Worm (Caenorhabditis elegans) whole organism, L2 larva: Measurements from ENCODE around the gene F26D2.14.

Source experiments
- C34F6.9 ChIP-seq: fragments of 150-350 bp; optimal IDR thresholded peaks from 2 replicates; lab custom pipeline; 2014; ENCODE audit warnings: missing biosample characterization, missing genetic modification characterization
- F13H6.1 ChIP-seq: sonication (generic microtip); optimal IDR thresholded peaks from 2 replicates; lab custom pipeline; 2016; ENCODE audit warnings: missing genetic modification characterization, missing compliant biosample characterization
- R02D3.7 ChIP-seq: fragments of 150-350 bp; optimal IDR thresholded peaks from 2 replicates; lab custom pipeline; 2014; ENCODE audit warnings: missing biosample characterization, missing genetic modification characterization
- Y55F3AM.14 ChIP-seq: fragments of 200-800 bp; sonication (Bioruptor generic); optimal IDR thresholded peaks from 2 replicates; lab custom pipeline; 2018; ENCODE audit warnings: mild to moderate bottlenecking, missing genetic modification characterization, missing compliant biosample characterization
- ZK546.5 ChIP-seq: sonication (generic microtip); optimal IDR thresholded peaks from 2 replicates; lab custom pipeline; 2017; ENCODE audit warnings: missing biosample characterization, missing genetic modification characterization
- alr-1 ChIP-seq: fragments of 150-350 bp; optimal IDR thresholded peaks from 2 replicates; lab custom pipeline; 2014; ENCODE audit warnings: missing biosample characterization, missing genetic modification characterization
- aly-2 ChIP-seq: fragments of 150-350 bp; optimal IDR thresholded peaks from 2 replicates; lab custom pipeline; 2014; ENCODE audit warnings: missing biosample characterization, missing genetic modification characterization
- ama-1 ChIP-seq: fragments of 150-350 bp; optimal IDR thresholded peaks from 2 replicates; lab custom pipeline; 2018; ENCODE audit warnings: inconsistent platforms
- blmp-1 ChIP-seq: sonication (generic microtip); optimal IDR thresholded peaks from 2 replicates; lab custom pipeline; 2017; ENCODE audit warnings: missing genetic modification characterization, mild to moderate bottlenecking, missing compliant biosample characterization, antibody characterized with exemption, moderate library complexity; ENCODE audit not compliant: insufficient read depth
- ceh-16 ChIP-seq: fragments of 150-350 bp; optimal IDR thresholded peaks from 2 replicates; lab custom pipeline; 2014; ENCODE audit warnings: missing biosample characterization, missing genetic modification characterization
- ceh-82 ChIP-seq: fragments of 150-350 bp; optimal IDR thresholded peaks from 2 replicates; lab custom pipeline; 2014; ENCODE audit warnings: missing biosample characterization, missing genetic modification characterization
- crh-2 ChIP-seq: sonication (generic microtip); optimal IDR thresholded peaks from 2 replicates; lab custom pipeline; 2017; ENCODE audit warnings: missing biosample characterization, missing genetic modification characterization
- dmd-4 ChIP-seq: sonication (generic microtip); optimal IDR thresholded peaks from 2 replicates; lab custom pipeline; 2017; ENCODE audit warnings: missing biosample characterization, missing genetic modification characterization
- egl-27 ChIP-seq: sonication (generic microtip); optimal IDR thresholded peaks from 3 replicates; lab custom pipeline; 2017; ENCODE audit warnings: missing biosample characterization, missing genetic modification reagents, missing genetic modification characterization
- elt-1 ChIP-seq: fragments of 150-350 bp; optimal IDR thresholded peaks from 2 replicates; lab custom pipeline; 2014; ENCODE audit warnings: missing biosample characterization, missing genetic modification characterization
- elt-3 ChIP-seq: sonication (generic microtip); optimal IDR thresholded peaks from 2 replicates; lab custom pipeline; 2017; ENCODE audit warnings: missing biosample characterization, missing genetic modification characterization
- fos-1 ChIP-seq: fragments of 150-350 bp; optimal IDR thresholded peaks from 2 replicates; lab custom pipeline; 2014; ENCODE audit warnings: missing biosample characterization, missing genetic modification characterization
- gmeb-1 ChIP-seq: fragments of 150-350 bp; optimal IDR thresholded peaks from 2 replicates; lab custom pipeline; 2014; ENCODE audit warnings: missing biosample characterization, missing genetic modification characterization
- lin-11 ChIP-seq: fragments of 150-350 bp; sonication (generic microtip); optimal IDR thresholded peaks from 2 replicates; lab custom pipeline; 2014; ENCODE audit warnings: missing biosample characterization, missing genetic modification characterization, inconsistent platforms, mixed read lengths
- lin-13 ChIP-seq: fragments of 150-350 bp; optimal IDR thresholded peaks from 2 replicates; lab custom pipeline; 2014; ENCODE audit warnings: missing biosample characterization, missing genetic modification reagents, missing genetic modification characterization
- lin-39 ChIP-seq: fragments of 150-350 bp; optimal IDR thresholded peaks from 2 replicates; lab custom pipeline; 2014; ENCODE audit warnings: missing biosample characterization, missing genetic modification reagents, missing genetic modification characterization
- lsy-2 ChIP-seq, 2 experiments: fragments of 150-350 bp in 1 of 2; sonication (generic microtip) in 1 of 2; optimal IDR thresholded peaks; 2 replicates each; lab custom pipeline; 2014 to 2017; ENCODE audit warnings: missing biosample characterization in 2 of 2, missing genetic modification characterization in 2 of 2
- mab-5 ChIP-seq: fragments of 150-350 bp; optimal IDR thresholded peaks from 2 replicates; lab custom pipeline; 2014; ENCODE audit warnings: missing biosample characterization, missing genetic modification characterization
- mbf-1 ChIP-seq: sonication (generic microtip); optimal IDR thresholded peaks from 2 replicates; lab custom pipeline; 2017; ENCODE audit warnings: missing biosample characterization, missing genetic modification characterization
- mdl-1 ChIP-seq, 2 experiments: fragments of 150-350 bp in 1 of 2; sonication (generic microtip) in 1 of 2; optimal IDR thresholded peaks; 2 replicates each; lab custom pipeline; 2017; ENCODE audit warnings: missing biosample characterization in 2 of 2, missing genetic modification characterization in 2 of 2
- nhr-10 ChIP-seq: sonication (generic microtip); optimal IDR thresholded peaks from 2 replicates; lab custom pipeline; 2017; ENCODE audit warnings: missing biosample characterization, missing genetic modification characterization
- nhr-11 ChIP-seq: fragments of 150-350 bp; optimal IDR thresholded peaks from 2 replicates; lab custom pipeline; 2014; ENCODE audit warnings: missing biosample characterization, missing genetic modification characterization
- nhr-12 ChIP-seq: fragments of 150-350 bp; optimal IDR thresholded peaks from 2 replicates; lab custom pipeline; 2014; ENCODE audit warnings: missing biosample characterization, missing genetic modification characterization
- nhr-129 ChIP-seq: fragments of 150-350 bp; optimal IDR thresholded peaks from 2 replicates; lab custom pipeline; 2014; ENCODE audit warnings: missing biosample characterization, missing genetic modification characterization
- nhr-21 ChIP-seq: fragments of 150-350 bp; optimal IDR thresholded peaks from 2 replicates; lab custom pipeline; 2014; ENCODE audit warnings: missing biosample characterization, missing genetic modification characterization
- nhr-23 ChIP-seq: fragments of 150-350 bp; optimal IDR thresholded peaks from 2 replicates; lab custom pipeline; 2014; ENCODE audit warnings: missing biosample characterization, missing genetic modification reagents, missing genetic modification characterization
- nhr-237 ChIP-seq: fragments of 150-350 bp; optimal IDR thresholded peaks from 2 replicates; lab custom pipeline; 2014; ENCODE audit warnings: missing biosample characterization, missing genetic modification characterization
- nhr-25 ChIP-seq: fragments of 150-350 bp; sonication (generic microtip); optimal IDR thresholded peaks from 3 replicates; lab custom pipeline; 2014; ENCODE audit warnings: missing biosample characterization, missing genetic modification characterization
- nhr-6 ChIP-seq: fragments of 150-350 bp; optimal IDR thresholded peaks from 2 replicates; lab custom pipeline; 2014; ENCODE audit warnings: missing biosample characterization, missing genetic modification characterization
- nhr-77 ChIP-seq: fragments of 150-350 bp; optimal IDR thresholded peaks from 2 replicates; lab custom pipeline; 2014; ENCODE audit warnings: missing biosample characterization, missing genetic modification characterization
- peb-1 ChIP-seq: fragments of 150-350 bp; optimal IDR thresholded peaks from 2 replicates; lab custom pipeline; 2014; ENCODE audit warnings: missing biosample characterization, missing genetic modification characterization
- sem-4 ChIP-seq: fragments of 150-350 bp; optimal IDR thresholded peaks from 2 replicates; lab custom pipeline; 2014; ENCODE audit warnings: missing biosample characterization, missing genetic modification reagents, missing genetic modification characterization
- skn-1 ChIP-seq: sonication (generic microtip); optimal IDR thresholded peaks from 2 replicates; lab custom pipeline; 2017; ENCODE audit warnings: missing biosample characterization, missing genetic modification characterization
- sma-3 ChIP-seq: sonication (generic microtip); optimal IDR thresholded peaks from 2 replicates; lab custom pipeline; 2016; ENCODE audit warnings: missing genetic modification reagents, missing genetic modification characterization, missing compliant biosample characterization
- sma-9 ChIP-seq, 2 experiments: fragments of 150-350 bp in 1 of 2; sonication (generic microtip) in 1 of 2; optimal IDR thresholded peaks; 2 replicates each; lab custom pipeline; 2014 to 2016; ENCODE audit warnings: missing genetic modification characterization in 2 of 2, mild to moderate bottlenecking in 1 of 2, missing biosample characterization in 1 of 2, missing compliant biosample characterization in 1 of 2, missing genetic modification reagents in 1 of 2, moderate library complexity in 1 of 2
- snpc-4 ChIP-seq: fragments of 150-350 bp; optimal IDR thresholded peaks from 2 replicates; lab custom pipeline; 2014; ENCODE audit warnings: missing biosample characterization, missing genetic modification characterization
- unc-39 ChIP-seq: fragments of 150-350 bp; optimal IDR thresholded peaks from 2 replicates; lab custom pipeline; 2014; ENCODE audit warnings: missing biosample characterization, missing genetic modification characterization
- unc-55 ChIP-seq: fragments of 150-350 bp; sonication (generic microtip); optimal IDR thresholded peaks from 3 replicates; lab custom pipeline; 2014; ENCODE audit warnings: missing biosample characterization, missing genetic modification reagents, missing genetic modification characterization
- unc-62 ChIP-seq: fragments of 150-350 bp; optimal IDR thresholded peaks from 2 replicates; lab custom pipeline; 2014; ENCODE audit warnings: missing biosample characterization, missing genetic modification reagents, missing genetic modification characterization
- zag-1 ChIP-seq: fragments of 150-350 bp; optimal IDR thresholded peaks from 2 replicates; lab custom pipeline; 2014; ENCODE audit warnings: missing biosample characterization, missing genetic modification characterization
- ztf-1 ChIP-seq: fragments of 200-800 bp; sonication (Bioruptor generic); conservative IDR thresholded peaks from 2 replicates; pipeline ENCODE4 v1.3.6; 2022; ENCODE audit warnings: missing genetic modification characterization, missing compliant biosample characterization
- ztf-11 ChIP-seq: sonication (generic microtip); optimal IDR thresholded peaks from 2 replicates; lab custom pipeline; 2017; ENCODE audit warnings: missing biosample characterization, missing genetic modification characterization
- ztf-4 ChIP-seq: fragments of 150-350 bp; optimal IDR thresholded peaks from 2 replicates; lab custom pipeline; 2014; ENCODE audit warnings: missing biosample characterization, missing genetic modification characterization

The F26D2.14 gene

ce11 chrV:16399388-16399787 is 36.3 kb upstream of the F26D2.14 start, which contains the start of gene sre-36:
Gene sre-36 (plus strand): TSS chrV:16399688.
- TF ChIP-seq lin-11 (tag; lab: Kevin White, UChicago): no peak
- TF ChIP-seq C34F6.9 (tag; lab: Kevin White, UChicago): no peak
- TF ChIP-seq sem-4: no peak
- TF ChIP-seq sma-3 (GFP tag; lab: Kevin White, UChicago): no peak
- TF ChIP-seq lin-13: no peak
- TF ChIP-seq nhr-237 (tag; lab: Kevin White, UChicago): no peak
- no peak for TF ChIP-seq lsy-2 (tag; optimal IDR thresholded peaks at IDR 0.05; lab: Kevin White, UChicago)
- TF ChIP-seq ztf-11: no peak
- TF ChIP-seq ceh-16 (tag; lab: Kevin White, UChicago): no peak
- TF ChIP-seq nhr-11: no peak
- no peak for TF ChIP-seq skn-1 (tag; lab: Kevin White, UChicago)
- no peak for TF ChIP-seq ama-1
- no peak for TF ChIP-seq dmd-4 (tag; lab: Kevin White, UChicago)
- TF ChIP-seq unc-62 (GFP tag; lab: Kevin White, UChicago): no peak

- no peak for TF ChIP-seq ztf-11
- no peak for TF ChIP-seq elt-1 (tag; lab: Kevin White, UChicago)
- TF ChIP-seq alr-1 (tag; lab: Kevin White, UChicago): no peak
- peak; percentile 16 for TF ChIP-seq blmp-1
- peak; percentile 85 for TF ChIP-seq unc-55 (GFP tag; lab: Kevin White, UChicago)
- TF ChIP-seq ceh-82: no peak
- TF ChIP-seq ceh-16 (tag; lab: Kevin White, UChicago): peak; percentile 77
- TF ChIP-seq ztf-1 (GFP tag; lab: Robert Waterston, UW): no peak
- peak; percentile 72 for TF ChIP-seq C34F6.9 (tag; lab: Kevin White, UChicago)
- no peak for TF ChIP-seq elt-3
- peak; percentile 64 for TF ChIP-seq lin-11 (tag; lab: Kevin White, UChicago)
- TF ChIP-seq Y55F3AM.14 (GFP tag; lab: Kevin White, UChicago): no peak
- TF ChIP-seq nhr-23 (tag; lab: Kevin White, UChicago): no peak
- no peak for TF ChIP-seq nhr-11
- TF ChIP-seq peb-1: no peak
- no peak for TF ChIP-seq skn-1 (tag; lab: Kevin White, UChicago)
- peak; percentile 41 for TF ChIP-seq mab-5 (tag; lab: Kevin White, UChicago)
- TF ChIP-seq R02D3.7 (tag; lab: Kevin White, UChicago): peak; percentile 33
- TF ChIP-seq crh-2 (tag; lab: Kevin White, UChicago): peak; percentile 75
- TF ChIP-seq lsy-2 (tag; optimal IDR thresholded peaks at IDR 0.05; lab: Kevin White, UChicago): peak; percentile 58 to 83
- TF ChIP-seq unc-39 (tag; lab: Kevin White, UChicago): no peak
- no peak for TF ChIP-seq dmd-4 (tag; lab: Kevin White, UChicago)
- TF ChIP-seq nhr-12 (tag; lab: Kevin White, UChicago): no peak
- TF ChIP-seq nhr-10 (tag; lab: Kevin White, UChicago): peak; percentile 40
- TF ChIP-seq mdl-1 (tag; optimal IDR thresholded peaks at IDR 0.05; lab: Kevin White, UChicago): no peak
- TF ChIP-seq F13H6.1: peak; percentile 80
- peak; percentile 94 for TF ChIP-seq sma-9 (GFP tag; optimal IDR thresholded peaks at IDR 0.05; lab: Kevin White, UChicago)
- TF ChIP-seq sma-9 (tag; optimal IDR thresholded peaks at IDR 0.05; lab: Kevin White, UChicago): no peak
- no peak for TF ChIP-seq nhr-6 (tag; lab: Kevin White, UChicago)
- TF ChIP-seq zag-1 (tag; lab: Kevin White, UChicago): no peak
- no peak for TF ChIP-seq ZK546.5 (tag; lab: Kevin White, UChicago)
- TF ChIP-seq nhr-129 (tag; lab: Kevin White, UChicago): no peak
- TF ChIP-seq snpc-4 (tag; lab: Kevin White, UChicago): no peak
- peak; percentile 97 for TF ChIP-seq gmeb-1
- no peak for TF ChIP-seq nhr-237 (tag; lab: Kevin White, UChicago)
- TF ChIP-seq ztf-4 (tag; lab: Kevin White, UChicago): peak; percentile 28
- peak; percentile 68 for TF ChIP-seq nhr-25 (tag; lab: Kevin White, UChicago)
- no peak for TF ChIP-seq aly-2
- TF ChIP-seq nhr-77 (tag; lab: Kevin White, UChicago): no peak
- no peak for TF ChIP-seq lin-39
- peak; percentile 61 for TF ChIP-seq egl-27
- TF ChIP-seq fos-1: peak; percentile 4
- peak; percentile 89 for TF ChIP-seq sma-3 (GFP tag; lab: Kevin White, UChicago)
- TF ChIP-seq unc-62 (GFP tag; lab: Kevin White, UChicago): no peak
- TF ChIP-seq sem-4: peak; percentile 58
- no peak for TF ChIP-seq mbf-1 (tag; lab: Kevin White, UChicago)
- TF ChIP-seq lin-13: peak; percentile 79
- TF ChIP-seq nhr-21 (tag; lab: Kevin White, UChicago): peak; percentile 76
- TF ChIP-seq ama-1: no peak
Observed at ce11 chrV:16401519-16401918, 34.1 kb upstream of the F26D2.14 start, which contains the start of gene F13A7.14. Gene F13A7.14 (plus strand): TSS chrV:16401891.
